Worm (Caenorhabditis elegans) whole organism, L1 larva: ENCODE results near the gene pro-1.

ENCODE experiments used
- C04F5.9 ChIP-seq: sonication (generic microtip); optimal IDR thresholded peaks from 2 replicates; lab custom pipeline; 2016; ENCODE audit warnings: missing genetic modification characterization, missing compliant biosample characterization
- C16A3.4 ChIP-seq: fragments of 150-350 bp; optimal IDR thresholded peaks from 2 replicates; lab custom pipeline; 2014; ENCODE audit warnings: missing biosample characterization, missing genetic modification characterization
- C34B4.2 ChIP-seq: sonication (generic microtip); optimal IDR thresholded peaks from 2 replicates; lab custom pipeline; 2017; ENCODE audit warnings: mild to moderate bottlenecking, missing genetic modification characterization, missing compliant biosample characterization
- F16B12.6 ChIP-seq: fragments of 150-350 bp; optimal IDR thresholded peaks from 2 replicates; lab custom pipeline; 2014; ENCODE audit warnings: missing biosample characterization, missing genetic modification characterization
- alr-1 ChIP-seq: fragments of 200-800 bp; sonication (Bioruptor generic); optimal IDR thresholded peaks from 2 replicates; lab custom pipeline; 2018; ENCODE audit warnings: borderline replicate concordance, mild to moderate bottlenecking, missing genetic modification characterization, missing compliant biosample characterization
- ama-1 ChIP-seq: fragments of 150-350 bp; optimal IDR thresholded peaks from 2 replicates; lab custom pipeline; 2014
- ceh-63 ChIP-seq: fragments of 200-800 bp; sonication (Bioruptor generic); optimal IDR thresholded peaks from 2 replicates; lab custom pipeline; 2018; ENCODE audit warnings: mild to moderate bottlenecking, missing genetic modification characterization, missing compliant biosample characterization
- ceh-8 ChIP-seq: fragments of 200-800 bp; sonication (Bioruptor generic); optimal IDR thresholded peaks from 2 replicates; lab custom pipeline; 2018; ENCODE audit warnings: mild to moderate bottlenecking, missing genetic modification characterization, moderate library complexity, missing compliant biosample characterization
- ceh-82 ChIP-seq, 3 experiments: fragments of 150-350 bp in 1 of 3; sonication (generic microtip) in 2 of 3; optimal IDR thresholded peaks; 2 replicates each; lab custom pipeline; 2014 to 2017; ENCODE audit warnings: missing biosample characterization in 3 of 3, missing genetic modification characterization in 3 of 3
- ceh-90 ChIP-seq: sonication (generic microtip); optimal IDR thresholded peaks from 2 replicates; lab custom pipeline; 2016; ENCODE audit warnings: missing genetic modification characterization, missing compliant biosample characterization
- ces-1 ChIP-seq: fragments of 150-350 bp; optimal IDR thresholded peaks from 2 replicates; lab custom pipeline; 2014; ENCODE audit warnings: missing biosample characterization, missing genetic modification reagents, missing genetic modification characterization
- efl-3 ChIP-seq: fragments of 200-800 bp; sonication (Bioruptor generic); optimal IDR thresholded peaks from 2 replicates; lab custom pipeline; 2018; ENCODE audit warnings: mild to moderate bottlenecking, missing genetic modification characterization, missing compliant biosample characterization
- egl-27 ChIP-seq, 2 experiments: fragments of 150-350 bp in 1 of 2; sonication (generic microtip); optimal IDR thresholded peaks; 3 replicates each; lab custom pipeline; 2017 to 2018; ENCODE audit warnings: missing biosample characterization in 2 of 2, missing genetic modification characterization in 2 of 2, missing genetic modification reagents in 2 of 2
- elt-3 ChIP-seq, 6 experiments: fragments of 150-350 bp in 1 of 6; sonication (generic microtip); optimal IDR thresholded peaks; 2 replicates each; lab custom pipeline; 2017 to 2018; ENCODE audit warnings: missing biosample characterization in 6 of 6, missing genetic modification characterization in 6 of 6, inconsistent platforms in 1 of 6
- ets-5 ChIP-seq: fragments of 200-800 bp; sonication (Bioruptor generic); IDR thresholded peaks from 2 replicates; pipeline ENCODE4 v1.3.6; 2022; ENCODE audit warnings: missing genetic modification characterization, missing compliant biosample characterization
- fkh-10 ChIP-seq: sonication (generic microtip); optimal IDR thresholded peaks from 2 replicates; lab custom pipeline; 2017; ENCODE audit warnings: missing biosample characterization, missing genetic modification reagents, missing genetic modification characterization
- fkh-8 ChIP-seq: sonication (generic microtip); optimal IDR thresholded peaks from 2 replicates; lab custom pipeline; 2016; ENCODE audit warnings: mild to moderate bottlenecking, missing genetic modification characterization, missing compliant biosample characterization
- fos-1 ChIP-seq: fragments of 150-350 bp; optimal IDR thresholded peaks from 2 replicates; lab custom pipeline; 2014; ENCODE audit warnings: missing biosample characterization, missing genetic modification characterization
- grh-1 ChIP-seq: fragments of 200-800 bp; sonication (Bioruptor generic); IDR thresholded peaks from 2 replicates; pipeline ENCODE4 v1.3.6; 2022; ENCODE audit warnings: missing genetic modification reagents, missing genetic modification characterization, missing compliant biosample characterization
- hlh-4 ChIP-seq: sonication (generic microtip); optimal IDR thresholded peaks from 2 replicates; lab custom pipeline; 2016; ENCODE audit warnings: mild to moderate bottlenecking, missing genetic modification characterization, missing compliant biosample characterization
- hpl-2 ChIP-seq: fragments of 150-350 bp; optimal IDR thresholded peaks from 2 replicates; lab custom pipeline; 2014; ENCODE audit warnings: missing biosample characterization, missing genetic modification reagents, missing genetic modification characterization
- irx-1 ChIP-seq: sonication (generic microtip); optimal IDR thresholded peaks from 2 replicates; lab custom pipeline; 2016; ENCODE audit warnings: missing genetic modification characterization, missing compliant biosample characterization
- isw-1 ChIP-seq: fragments of 200-800 bp; sonication (Bioruptor generic); IDR thresholded peaks from 2 replicates; pipeline ENCODE4 v1.3.6; 2022; ENCODE audit warnings: missing genetic modification characterization, missing compliant biosample characterization
- jun-1 ChIP-seq: fragments of 150-350 bp; optimal IDR thresholded peaks from 2 replicates; lab custom pipeline; 2014; ENCODE audit warnings: missing biosample characterization, missing genetic modification reagents, missing genetic modification characterization
- lin-13 ChIP-seq: fragments of 150-350 bp; optimal IDR thresholded peaks from 2 replicates; lab custom pipeline; 2014; ENCODE audit warnings: missing biosample characterization, missing genetic modification reagents, missing genetic modification characterization
- lin-14 ChIP-seq: fragments of 200-800 bp; sonication (Bioruptor generic); optimal IDR thresholded peaks from 2 replicates; lab custom pipeline; 2018; ENCODE audit warnings: mild to moderate bottlenecking, missing genetic modification characterization, moderate library complexity, missing compliant biosample characterization
- lin-15B ChIP-seq: fragments of 150-350 bp; sonication (generic microtip); optimal IDR thresholded peaks from 3 replicates; lab custom pipeline; 2014; ENCODE audit warnings: missing biosample characterization, missing genetic modification characterization
- lin-35 ChIP-seq, 2 experiments: fragments of 150-350 bp; optimal IDR thresholded peaks; 2 replicates each; lab custom pipeline; 2014; ENCODE audit warnings: missing biosample characterization in 2 of 2, missing genetic modification characterization in 2 of 2, missing genetic modification reagents in 2 of 2
- lin-39 ChIP-seq: fragments of 150-350 bp; optimal IDR thresholded peaks from 2 replicates; lab custom pipeline; 2014; ENCODE audit warnings: missing biosample characterization, missing genetic modification reagents, missing genetic modification characterization
- lsy-2 ChIP-seq, 2 experiments: fragments of 150-350 bp; optimal IDR thresholded peaks; 2 replicates each; lab custom pipeline; 2014; ENCODE audit warnings: missing biosample characterization in 2 of 2, missing genetic modification characterization in 2 of 2
- mab-9 ChIP-seq: fragments of 200-800 bp; sonication (Bioruptor generic); IDR thresholded peaks from 2 replicates; pipeline ENCODE4 v1.3.6; 2022; ENCODE audit warnings: missing genetic modification reagents, missing genetic modification characterization, missing compliant biosample characterization
- mdl-1 ChIP-seq, 2 experiments: fragments of 150-350 bp; optimal IDR thresholded peaks; 2 replicates each; lab custom pipeline; 2014 to 2017; ENCODE audit warnings: missing biosample characterization in 2 of 2, missing genetic modification characterization in 2 of 2, inconsistent platforms in 1 of 2
- mef-2 ChIP-seq: fragments of 150-350 bp; optimal IDR thresholded peaks from 2 replicates; lab custom pipeline; 2014; ENCODE audit warnings: missing biosample characterization, missing genetic modification characterization
- nhr-12 ChIP-seq: sonication (generic microtip); optimal IDR thresholded peaks from 2 replicates; lab custom pipeline; 2017; ENCODE audit warnings: missing biosample characterization, missing genetic modification characterization
- nhr-19 ChIP-seq: fragments of 200-800 bp; sonication (Bioruptor generic); conservative IDR thresholded peaks from 2 replicates; pipeline ENCODE4 v1.3.6; 2022; ENCODE audit warnings: missing genetic modification characterization, missing compliant biosample characterization
- nhr-237 ChIP-seq: fragments of 150-350 bp; optimal IDR thresholded peaks from 2 replicates; lab custom pipeline; 2014; ENCODE audit warnings: missing biosample characterization, missing genetic modification characterization
- nhr-28 ChIP-seq: fragments of 150-350 bp; optimal IDR thresholded peaks from 2 replicates; lab custom pipeline; 2014; ENCODE audit warnings: missing biosample characterization, missing genetic modification characterization
- nhr-47 ChIP-seq: sonication (generic microtip); optimal IDR thresholded peaks from 2 replicates; lab custom pipeline; 2016; ENCODE audit warnings: mild to moderate bottlenecking, missing genetic modification characterization, moderate library complexity, missing compliant biosample characterization
- nhr-85 ChIP-seq: sonication (generic microtip); peaks from one replicate; lab custom pipeline; 2016; ENCODE audit warnings: missing genetic modification characterization, inconsistent platforms, missing compliant biosample characterization
- pqm-1 ChIP-seq: sonication (generic microtip); optimal IDR thresholded peaks from 3 replicates; lab custom pipeline; 2017; ENCODE audit warnings: missing biosample characterization, missing genetic modification characterization
- rnt-1 ChIP-seq: sonication (generic microtip); optimal IDR thresholded peaks from 2 replicates; lab custom pipeline; 2016; ENCODE audit warnings: mild to moderate bottlenecking, missing genetic modification characterization, moderate library complexity, missing compliant biosample characterization
- skn-1 ChIP-seq: fragments of 150-350 bp; optimal IDR thresholded peaks from 2 replicates; lab custom pipeline; 2014; ENCODE audit warnings: missing biosample characterization, missing genetic modification characterization
- snpc-4 ChIP-seq: fragments of 150-350 bp; optimal IDR thresholded peaks from 2 replicates; lab custom pipeline; 2014; ENCODE audit warnings: missing biosample characterization, missing genetic modification characterization
- sup-37 ChIP-seq: fragments of 200-800 bp; sonication (Bioruptor generic); optimal IDR thresholded peaks from 2 replicates; lab custom pipeline; 2018; ENCODE audit warnings: mild to moderate bottlenecking, missing genetic modification characterization, missing compliant biosample characterization
- swsn-7 ChIP-seq: sonication (generic microtip); optimal IDR thresholded peaks from 2 replicates; lab custom pipeline; 2016; ENCODE audit warnings: missing genetic modification characterization, missing compliant biosample characterization
- tbx-2 ChIP-seq: sonication (generic microtip); optimal IDR thresholded peaks from 2 replicates; lab custom pipeline; 2016; ENCODE audit warnings: missing genetic modification characterization, missing compliant biosample characterization
- tlp-1 ChIP-seq: fragments of 150-350 bp; optimal IDR thresholded peaks from 2 replicates; lab custom pipeline; 2014; ENCODE audit warnings: missing biosample characterization, missing genetic modification characterization
- unc-86 ChIP-seq: sonication (generic microtip); optimal IDR thresholded peaks from 2 replicates; lab custom pipeline; 2016; ENCODE audit warnings: missing genetic modification characterization, missing compliant biosample characterization
- unc-98 ChIP-seq: fragments of 200-800 bp; sonication (Bioruptor generic); IDR thresholded peaks from 2 replicates; pipeline ENCODE4 v1.3.6; 2022; ENCODE audit warnings: missing genetic modification characterization, missing compliant biosample characterization
- vab-15 ChIP-seq: sonication (generic microtip); optimal IDR thresholded peaks from 2 replicates; lab custom pipeline; 2017; ENCODE audit warnings: missing genotype, mild to moderate bottlenecking, missing genetic modification characterization, missing compliant biosample characterization
- zag-1 ChIP-seq: fragments of 150-350 bp; optimal IDR thresholded peaks from 2 replicates; lab custom pipeline; 2014; ENCODE audit warnings: missing biosample characterization, missing genetic modification characterization
- zip-4 ChIP-seq: fragments of 200-800 bp; sonication (Bioruptor generic); optimal IDR thresholded peaks from 2 replicates; lab custom pipeline; 2018; ENCODE audit warnings: mild to moderate bottlenecking, missing genetic modification characterization, moderate library complexity, missing compliant biosample characterization
- ztf-11 ChIP-seq, 2 experiments: sonication (generic microtip); optimal IDR thresholded peaks; 2 replicates each; lab custom pipeline; 2016 to 2017; ENCODE audit warnings: missing genetic modification characterization in 2 of 2, missing biosample characterization in 1 of 2, missing compliant biosample characterization in 1 of 2
- ztf-4 ChIP-seq: fragments of 150-350 bp; optimal IDR thresholded peaks from 2 replicates; lab custom pipeline; 2014; ENCODE audit warnings: missing biosample characterization, missing genetic modification characterization

The pro-1 gene

ce11 chrII:10558962-10559415, 17.2 kb upstream of the pro-1 start (continued):
- no peak for TF ChIP-seq vab-15 (tag; lab: Kevin White, UChicago)
- no peak for TF ChIP-seq lin-15B (tag; lab: Kevin White, UChicago)
- peak; percentile 78 for TF ChIP-seq unc-86
- TF ChIP-seq lin-39 (tag; lab: Kevin White, UChicago): peak; percentile 64
- no peak for TF ChIP-seq nhr-12 (tag; lab: Kevin White, UChicago)
- peak; percentile 58 for TF ChIP-seq isw-1
- no peak for TF ChIP-seq zag-1
- TF ChIP-seq hlh-4 (tag; lab: Kevin White, UChicago): no peak
- no peak for TF ChIP-seq egl-27 (tag; optimal IDR thresholded peaks at IDR 0.05; lab: Kevin White, UChicago)
- TF ChIP-seq C34B4.2 (tag; lab: Kevin White, UChicago): no peak
- TF ChIP-seq ceh-90: no peak
- TF ChIP-seq ceh-63 (GFP tag; lab: Kevin White, UChicago): no peak
- peak; percentile 58 for TF ChIP-seq ama-1
- TF ChIP-seq C16A3.4 (tag; lab: Kevin White, UChicago): peak; percentile 78
- no peak for TF ChIP-seq pqm-1 (tag; lab: Kevin White, UChicago)
- TF ChIP-seq nhr-19: peak; percentile 87
- TF ChIP-seq ces-1 (GFP tag; lab: Kevin White, UChicago): no peak
- no peak for TF ChIP-seq unc-98
- TF ChIP-seq swsn-7 (tag; lab: Kevin White, UChicago): peak; percentile 83
- peak; percentile 97 for TF ChIP-seq nhr-85 (tag; lab: Kevin White, UChicago)
- no peak for TF ChIP-seq hpl-2 (GFP tag; lab: Kevin White, UChicago)
- peak; percentile 10 for TF ChIP-seq fkh-10
- peak in 2 of 6 experiments; percentile 45 to 52 for TF ChIP-seq elt-3 (tag; optimal IDR thresholded peaks at IDR 0.05; lab: Kevin White, UChicago)
- TF ChIP-seq ets-5 (GFP tag; lab: Robert Waterston, UW): no peak
- TF ChIP-seq rnt-1 (tag; lab: Kevin White, UChicago): peak; percentile 89
- peak; percentile 67 to 68 for TF ChIP-seq lsy-2 (tag; optimal IDR thresholded peaks at IDR 0.05; lab: Kevin White, UChicago)
- peak; percentile 88 for TF ChIP-seq nhr-47
- peak in 1 of 2 experiments; percentile 79 for TF ChIP-seq ztf-11 (tag; optimal IDR thresholded peaks at IDR 0.05; lab: Kevin White, UChicago)
- TF ChIP-seq irx-1 (tag; lab: Kevin White, UChicago): peak; percentile 78
- TF ChIP-seq lin-14 (GFP tag; lab: Kevin White, UChicago): peak; percentile 97
- TF ChIP-seq lin-35 (GFP tag; optimal IDR thresholded peaks at IDR 0.05; lab: Kevin White, UChicago): peak; percentile 66 to 78
- peak; percentile 60 for TF ChIP-seq fkh-8 (tag; lab: Kevin White, UChicago)
- peak; percentile 12 to 56 (median 37) for TF ChIP-seq ceh-82 (tag; optimal IDR thresholded peaks at IDR 0.05; lab: Kevin White, UChicago)
- TF ChIP-seq ceh-8 (GFP tag; lab: Kevin White, UChicago): no peak
- peak; percentile 22 for TF ChIP-seq C04F5.9 (tag; lab: Kevin White, UChicago)
- peak; percentile 51 for TF ChIP-seq sup-37 (GFP tag; lab: Kevin White, UChicago)
- no peak for TF ChIP-seq fos-1 (tag; lab: Kevin White, UChicago)
- no peak for TF ChIP-seq nhr-28 (tag; lab: Kevin White, UChicago)
- no peak for TF ChIP-seq F16B12.6 (tag; lab: Kevin White, UChicago)
- TF ChIP-seq alr-1 (tag; lab: Kevin White, UChicago): no peak
- TF ChIP-seq tbx-2 (tag; lab: Kevin White, UChicago): peak; percentile 86
- peak; percentile 45 for TF ChIP-seq skn-1 (tag; lab: Kevin White, UChicago)
- no peak for TF ChIP-seq mef-2 (tag; lab: Kevin White, UChicago)
- TF ChIP-seq tlp-1: no peak
- TF ChIP-seq grh-1 (GFP tag; lab: Robert Waterston, UW): peak; percentile 45
- peak; percentile 53 for TF ChIP-seq zip-4
- peak; percentile 87 for TF ChIP-seq mab-9 (GFP tag; lab: Robert Waterston, UW)
- TF ChIP-seq snpc-4 (tag; lab: Kevin White, UChicago): peak; percentile 31
- TF ChIP-seq mdl-1 (tag; optimal IDR thresholded peaks at IDR 0.05; lab: Kevin White, UChicago): peak in 1 of 2 experiments; percentile 97
- TF ChIP-seq ztf-4 (tag; lab: Kevin White, UChicago): peak; percentile 76
- TF ChIP-seq lin-13 (GFP tag; lab: Kevin White, UChicago): peak; percentile 62
- TF ChIP-seq efl-3: peak; percentile 69
- peak; percentile 43 for TF ChIP-seq jun-1 (tag; lab: Kevin White, UChicago)
- TF ChIP-seq nhr-237 (tag; lab: Kevin White, UChicago): no peak
